Worm (Caenorhabditis elegans) whole organism, L1 larva: ENCODE measurements around the gene egrh-3.

Experiments
- ceh-82 ChIP-seq, 3 experiments: fragments of 150-350 bp in 1 of 3; sonication (generic microtip) in 2 of 3; optimal IDR thresholded peaks; 2 replicates each; lab custom pipeline; 2014 to 2017; ENCODE audit warnings: missing biosample characterization in 3 of 3, missing genetic modification characterization in 3 of 3
- dpl-1 ChIP-seq, 3 experiments: fragments of 150-350 bp in 2 of 3; sonication (generic microtip) in 1 of 3; optimal IDR thresholded peaks; 2 replicates each; lab custom pipeline; 2014 to 2017; ENCODE audit warnings: missing biosample characterization in 3 of 3, missing genetic modification characterization in 3 of 3, missing genetic modification reagents in 3 of 3
- fkh-10 ChIP-seq: sonication (generic microtip); optimal IDR thresholded peaks from 2 replicates; lab custom pipeline; 2017; ENCODE audit warnings: missing biosample characterization, missing genetic modification reagents, missing genetic modification characterization
- fkh-4 ChIP-seq: sonication (generic microtip); optimal IDR thresholded peaks from 2 replicates; lab custom pipeline; 2016; ENCODE audit warnings: missing compliant biosample characterization, missing genetic modification characterization, borderline replicate concordance
- fos-1 ChIP-seq: fragments of 150-350 bp; optimal IDR thresholded peaks from 2 replicates; lab custom pipeline; 2014; ENCODE audit warnings: missing biosample characterization, missing genetic modification characterization
- hpl-2 ChIP-seq: fragments of 150-350 bp; optimal IDR thresholded peaks from 2 replicates; lab custom pipeline; 2014; ENCODE audit warnings: missing biosample characterization, missing genetic modification reagents, missing genetic modification characterization
- lin-35 ChIP-seq, 2 experiments: fragments of 150-350 bp; optimal IDR thresholded peaks; 2 replicates each; lab custom pipeline; 2014; ENCODE audit warnings: missing biosample characterization in 2 of 2, missing genetic modification characterization in 2 of 2, missing genetic modification reagents in 2 of 2
- nhr-28 ChIP-seq: fragments of 150-350 bp; optimal IDR thresholded peaks from 2 replicates; lab custom pipeline; 2014; ENCODE audit warnings: missing biosample characterization, missing genetic modification characterization
- pag-3 ChIP-seq: sonication (generic microtip); optimal IDR thresholded peaks from 2 replicates; lab custom pipeline; 2017; ENCODE audit warnings: missing genetic modification characterization, mild to moderate bottlenecking, missing compliant biosample characterization, antibody characterized with exemption, borderline replicate concordance; ENCODE audit not compliant: insufficient read depth
- pqm-1 ChIP-seq: sonication (generic microtip); optimal IDR thresholded peaks from 3 replicates; lab custom pipeline; 2017; ENCODE audit warnings: missing biosample characterization, missing genetic modification characterization
- unc-62 ChIP-seq: fragments of 150-350 bp; optimal IDR thresholded peaks from 2 replicates; lab custom pipeline; 2014; ENCODE audit warnings: missing biosample characterization, missing genetic modification reagents, missing genetic modification characterization
- zag-1 ChIP-seq: fragments of 150-350 bp; optimal IDR thresholded peaks from 2 replicates; lab custom pipeline; 2014; ENCODE audit warnings: missing biosample characterization, missing genetic modification characterization

DNA sequence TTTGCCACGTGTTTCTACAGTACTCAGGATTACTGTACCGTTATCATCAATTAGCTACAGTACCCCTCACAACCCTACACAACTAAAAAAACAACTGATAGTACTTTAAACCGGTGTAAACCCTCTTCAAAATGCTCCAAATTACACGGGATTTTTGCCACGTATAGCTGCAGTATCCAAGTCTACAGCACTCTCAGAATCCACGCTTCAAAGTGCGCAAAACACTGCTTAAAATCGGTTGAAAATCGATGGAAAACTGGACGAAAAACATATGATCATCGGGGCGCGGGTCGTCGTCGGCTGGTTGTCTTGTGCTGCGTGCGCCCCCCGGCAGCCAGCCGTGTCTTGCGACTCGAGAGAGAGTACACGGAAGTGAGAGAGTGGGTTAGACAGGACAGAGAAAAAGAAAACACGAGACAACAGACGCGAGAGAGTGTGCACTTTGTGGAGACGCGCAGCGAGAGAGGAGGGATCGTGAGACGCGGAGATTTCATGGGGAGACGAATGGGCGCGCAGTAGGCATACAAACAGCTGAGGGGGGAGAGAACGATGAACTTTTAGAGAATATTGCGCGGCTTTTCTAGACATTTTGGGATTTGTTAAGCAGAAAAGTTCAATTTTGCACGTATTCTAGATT, 19.9 kb upstream of the egrh-3 start:
- TF ChIP-seq ceh-82 (tag; optimal IDR thresholded peaks at IDR 0.05; lab: Kevin White, UChicago) (peak; percentile 55 to 91 (median 88)), hpl-2 (GFP tag; lab: Kevin White, UChicago) (no peak), zag-1 (tag; lab: Kevin White, UChicago) (no peak), unc-62 (GFP tag; lab: Kevin White, UChicago) (no peak), dpl-1 (GFP tag; optimal IDR thresholded peaks at IDR 0.05; lab: Kevin White, UChicago) (peak; percentile 66 to 71 (median 68)), nhr-28 (tag; lab: Kevin White, UChicago) (no peak), fos-1 (tag; lab: Kevin White, UChicago) (peak; percentile 40), fkh-4 (peak; percentile 10), pqm-1 (no peak), lin-35 (GFP tag; optimal IDR thresholded peaks at IDR 0.05; lab: Kevin White, UChicago) (peak; percentile 77 to 86), fkh-10 (GFP tag; lab: Kevin White, UChicago) (peak; percentile 58), pag-3 (tag; lab: Kevin White, UChicago) (no peak)
